Worm (Caenorhabditis elegans): ENCODE data around the gene mex-1.

ce11 chrII:11958793-11959574 lies 9.5 kb upstream of the mex-1 start:
- no peak for TF ChIP-seq nhr-237 (tag; optimal IDR thresholded peaks at IDR 0.05)
- TF ChIP-seq elt-3 (tag; optimal IDR thresholded peaks at IDR 0.05) = no peak
- TF ChIP-seq pqm-1 (tag; optimal IDR thresholded peaks at IDR 0.05) = no peak
- no peak for TF ChIP-seq nhr-28 (tag; optimal IDR thresholded peaks at IDR 0.05)
- no peak for TF ChIP-seq mdl-1 (tag; optimal IDR thresholded peaks at IDR 0.05)
- TF ChIP-seq unc-62 (GFP tag; optimal IDR thresholded peaks at IDR 0.05) = no peak
- peak; percentile 70 for TF ChIP-seq lin-39 (tag; optimal IDR thresholded peaks at IDR 0.05)
- TF ChIP-seq unc-39 (tag; optimal IDR thresholded peaks at IDR 0.05) = no peak

Data from whole organism, L3 larva.